Worm (Caenorhabditis elegans): ENCODE measurements around the gene F28A12.10.

DNA sequence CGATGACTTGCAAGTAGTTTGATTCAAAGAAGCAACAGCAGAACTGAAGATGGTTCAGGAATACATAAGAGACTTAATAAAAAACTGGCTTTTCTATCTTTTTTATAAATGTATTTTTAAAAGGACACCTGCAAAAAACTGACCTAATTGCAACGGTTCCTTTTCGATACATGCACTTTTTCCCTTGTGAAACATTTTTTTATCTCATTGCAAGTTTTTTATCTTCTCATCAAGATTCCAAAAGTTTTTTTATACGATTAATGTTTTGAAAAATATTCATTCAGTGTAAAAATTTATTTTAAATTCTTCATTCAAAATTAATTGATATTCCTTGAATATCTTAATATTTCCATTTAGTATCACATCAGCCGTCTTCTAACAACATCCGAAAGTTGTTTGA, 2.0 kb downstream of the F28A12.10 start, which contains the start of gene oac-29:
- TF ChIP-seq dao-5 (tag; optimal IDR thresholded peaks at IDR 0.05) (no peak), him-1 (tag; optimal IDR thresholded peaks at IDR 0.05) (no peak)

Data from whole organism, L4/young adult.